Worm (Caenorhabditis elegans) whole organism, L3 larva: Measurements from ENCODE around the gene srh-206.

Experiments used
- ceh-9 ChIP-seq: sonication (generic microtip); optimal IDR thresholded peaks from 2 replicates; lab custom pipeline; 2018; ENCODE audit warnings: missing biosample characterization, missing genetic modification characterization
- sea-2 ChIP-seq: fragments of 150-350 bp; sonication (generic microtip); optimal IDR thresholded peaks from 4 replicates; lab custom pipeline; 2014; ENCODE audit warnings: missing biosample characterization, missing genetic modification reagents, missing genetic modification characterization

DNA sequence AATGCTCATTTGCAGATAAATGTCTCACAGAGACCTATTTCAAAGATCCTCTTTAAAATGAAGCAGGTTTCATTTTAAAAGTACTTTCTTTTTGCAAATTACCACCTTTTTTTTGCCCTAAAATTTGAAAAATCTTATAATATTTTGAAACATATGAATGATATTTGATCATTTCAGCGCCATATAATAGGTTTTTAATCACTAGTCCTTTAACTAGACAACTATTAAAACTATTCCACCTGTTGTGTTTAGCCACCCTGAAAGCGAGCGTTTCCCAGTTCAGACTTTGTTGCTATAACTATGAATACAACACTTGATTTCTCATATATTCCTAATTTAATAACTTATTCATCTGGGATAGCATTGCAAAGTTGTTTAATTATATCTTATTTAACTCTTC is 37.1 kb upstream of the srh-206 start, which contains the start of gene srz-95:
- TF ChIP-seq sea-2 (GFP tag; lab: Kevin White, UChicago), result no peak
- no peak for TF ChIP-seq ceh-9 (tag; lab: Kevin White, UChicago)
